Worm (Caenorhabditis elegans) whole organism, young adult: ENCODE results near the gene F55A4.3.
"Not testable (repeated sequence)": the region's sequence is repeated elsewhere in the genome, so short reads cannot be mapped to it uniquely, and the experiment has no call there.

Experiments
- T07F8.4 ChIP-seq: sonication (generic microtip); optimal IDR thresholded peaks from 2 replicates; lab custom pipeline; 2016; ENCODE audit warnings: mild to moderate bottlenecking, missing genetic modification characterization, moderate library complexity, missing compliant biosample characterization
- ZK185.1 ChIP-seq: sonication (generic microtip); optimal IDR thresholded peaks from 2 replicates; lab custom pipeline; 2016; ENCODE audit warnings: mild to moderate bottlenecking, missing genetic modification characterization, missing compliant biosample characterization; ENCODE audit not compliant: poor library complexity, severe bottlenecking
- hmg-20 ChIP-seq: fragments of 200-800 bp; sonication (Bioruptor generic); IDR thresholded peaks from 2 replicates; pipeline ENCODE4 v1.3.6; 2022; ENCODE audit warnings: missing genetic modification reagents, missing genetic modification characterization, missing compliant biosample characterization
- pha-4 ChIP-seq: fragments of 150-350 bp; sonication (generic microtip); optimal IDR thresholded peaks from 2 replicates; lab custom pipeline; 2014; ENCODE audit warnings: missing biosample characterization, missing genetic modification reagents, missing genetic modification characterization
- snpc-3.4 ChIP-seq: sonication (generic microtip); optimal IDR thresholded peaks from 2 replicates; lab custom pipeline; 2017; ENCODE audit warnings: missing genetic modification characterization, mild to moderate bottlenecking, missing compliant biosample characterization, antibody characterized with exemption, moderate library complexity, missing genotype, missing genetic modification reagents
- xnd-1 ChIP-seq: sonication (generic microtip); optimal IDR thresholded peaks from 2 replicates; lab custom pipeline; 2016; ENCODE audit warnings: missing genotype, missing genetic modification reagents, missing genetic modification characterization, missing compliant biosample characterization
- ztf-3 ChIP-seq: fragments of 200-800 bp; sonication (Bioruptor generic); optimal IDR thresholded peaks from 2 replicates; lab custom pipeline; 2018; ENCODE audit warnings: mild to moderate bottlenecking, missing genetic modification characterization, missing compliant biosample characterization

ce11 chrX:1070585-1070984 lies 45.7 kb upstream of the F55A4.3 start:
- not testable (repeated sequence) for TF ChIP-seq hmg-20 (GFP tag; lab: Robert Waterston, UW); T07F8.4 (tag; lab: Kevin White, UChicago); ztf-3; xnd-1 (tag; lab: Kevin White, UChicago); snpc-3.4 (tag; lab: Kevin White, UChicago); ZK185.1 (tag; lab: Kevin White, UChicago); pha-4 (tag; lab: Kevin White, UChicago)
